Fruit fly (Drosophila melanogaster): ENCODE data around the gene Jhbp6.
"Not testable (repeated sequence)": the region's sequence is repeated elsewhere in the genome, so short reads cannot be mapped to it uniquely, and the experiment has no call there.

The Jhbp6 gene

DNA sequence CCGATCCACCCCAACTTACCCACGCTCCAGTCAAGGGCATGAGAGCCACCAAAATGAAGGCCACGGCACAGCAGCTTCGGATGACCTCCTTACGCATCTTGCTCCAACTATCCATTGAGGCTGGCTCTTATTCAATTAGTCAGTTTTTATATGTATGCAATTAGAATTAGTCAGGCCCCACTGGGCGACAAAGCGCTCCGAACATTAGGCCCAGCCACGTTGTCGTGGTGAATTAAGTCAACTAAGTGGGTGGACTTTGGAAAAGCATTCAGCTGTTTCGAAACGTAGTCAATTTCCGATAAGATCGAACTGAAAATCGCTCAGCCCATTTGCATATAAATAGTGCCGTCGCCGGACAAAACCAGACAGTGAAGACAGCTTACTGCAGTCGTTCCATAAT lies 17.2 kb downstream of the Jhbp6 start, which contains the start of the genes CG14455 and CG14456:
Gene CG14455 (minus strand): TSS at position 101 of the 400 bp plus-strand sequence.
Gene CG14456 (plus strand): TSS at position 236 of the 400 bp plus-strand sequence.
- TF ChIP-seq usp (GFP tag; optimal IDR thresholded peaks at IDR 0.05): no peak
- TF ChIP-seq pan (optimal IDR thresholded peaks at IDR 0.05): no peak
- no peak for TF ChIP-seq foxo (GFP tag; optimal IDR thresholded peaks at IDR 0.05)

- not testable (repeated sequence) for TF ChIP-seq br (GFP tag; optimal IDR thresholded peaks at IDR 0.05); dsf (GFP tag; optimal IDR thresholded peaks at IDR 0.05; ENCODE audit: borderline replicate concordance); woc (GFP tag; optimal IDR thresholded peaks at IDR 0.05)
Measured at dm6 chr3L:22692428-22692827, 22.7 kb downstream of the Jhbp6 start, which contains the start of gene CG14454. CG14454 (minus strand) TSS chr3L:22692528.

DNA sequence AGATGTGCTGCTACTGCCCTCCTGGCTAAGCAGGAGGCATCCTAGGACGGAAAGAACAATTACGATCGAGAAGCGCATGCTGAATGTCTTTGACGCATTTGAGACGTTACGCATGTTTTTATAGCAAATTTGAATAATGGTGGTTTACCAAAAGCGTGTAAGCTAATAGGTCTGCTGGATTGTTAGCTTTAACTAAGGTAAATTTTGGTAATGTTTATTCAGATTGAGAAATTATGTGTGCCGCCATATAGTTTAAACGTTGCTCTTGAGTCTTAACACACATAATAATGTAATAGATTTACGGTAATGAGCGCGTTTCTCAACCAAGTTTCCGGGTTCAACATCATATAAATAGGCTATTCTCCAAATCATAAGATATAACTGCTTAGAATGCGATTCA lies 24.0 kb downstream of the Jhbp6 start, which contains the start of the genes CG12546 and CG14453:
Gene CG12546 (minus strand): TSS at position 101 of the 400 bp plus-strand sequence.
Gene CG14453 (plus strand): TSS at position 372 of the 400 bp plus-strand sequence.
- TF ChIP-seq fru (GFP tag; optimal IDR thresholded peaks at IDR 0.05) (no peak), Hr78 (GFP tag; optimal IDR thresholded peaks at IDR 0.05) (no peak), usp (GFP tag; optimal IDR thresholded peaks at IDR 0.05) (no peak), foxo (GFP tag; optimal IDR thresholded peaks at IDR 0.05) (no peak), dl (GFP tag; optimal IDR thresholded peaks at IDR 0.05; ENCODE audit: insufficient read depth in 1 of 2, partially characterized antibody in 2 of 2) (no peak), GATAd (GFP tag; optimal IDR thresholded peaks at IDR 0.05) (no peak), brk (GFP tag; optimal IDR thresholded peaks at IDR 0.05) (no peak), dsf (GFP tag; optimal IDR thresholded peaks at IDR 0.05; ENCODE audit: borderline replicate concordance) (no peak)

DNA sequence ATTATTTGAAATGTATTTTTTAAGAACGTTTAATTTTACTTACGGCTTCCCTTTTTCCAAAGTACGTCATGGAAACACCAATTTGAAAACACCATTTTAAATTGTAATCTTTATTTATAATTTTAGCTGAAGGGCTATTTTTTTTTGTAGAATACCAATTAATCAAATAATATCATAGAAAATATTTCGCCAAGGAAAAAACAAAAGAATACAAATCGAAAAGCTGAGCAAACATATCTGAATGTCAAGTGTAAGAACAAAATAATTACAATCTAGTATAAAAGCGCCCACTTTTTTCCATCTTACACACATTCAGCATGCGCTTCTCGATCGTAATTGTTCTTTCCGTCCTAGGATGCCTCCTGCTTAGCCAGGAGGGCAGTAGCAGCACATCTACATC lies 25.9 kb downstream of the Jhbp6 start, which contains the start of gene CG14452:
Gene CG14452 (plus strand): TSS at position 301 of the 400 bp plus-strand sequence.
- TF ChIP-seq br (GFP tag; optimal IDR thresholded peaks at IDR 0.05) (no peak), CrebA (GFP tag; optimal IDR thresholded peaks at IDR 0.05; ENCODE audit: borderline replicate concordance) (no peak), Vsx2 (GFP tag; optimal IDR thresholded peaks at IDR 0.05; ENCODE audit: partially characterized antibody) (no peak), GATAd (GFP tag; optimal IDR thresholded peaks at IDR 0.05) (no peak), OdsH (GFP tag; optimal IDR thresholded peaks at IDR 0.05) (no peak), sage (GFP tag; optimal IDR thresholded peaks at IDR 0.05) (no peak), Rel (GFP tag; optimal IDR thresholded peaks at IDR 0.05) (no peak), Rel (tag; optimal IDR thresholded peaks at IDR 0.05) (no peak), rgr (GFP tag; optimal IDR thresholded peaks at IDR 0.05) (no peak), tai (GFP tag; optimal IDR thresholded peaks at IDR 0.05) (no peak), Hr78 (GFP tag; optimal IDR thresholded peaks at IDR 0.05) (no peak), Jra (GFP tag; optimal IDR thresholded peaks at IDR 0.05) (no peak)

dm6 chr3L:22696930-22697329 lies 27.2 kb downstream of the Jhbp6 start, which contains the start of gene CG32453:
CG32453 (plus strand) TSS chr3L:22697230.
- not testable (repeated sequence) for TF ChIP-seq Hr78 (GFP tag; optimal IDR thresholded peaks at IDR 0.05); Vsx2 (GFP tag; optimal IDR thresholded peaks at IDR 0.05; ENCODE audit: partially characterized antibody); h (GFP tag; optimal IDR thresholded peaks at IDR 0.05)

dm6 chr3L:22699133-22699532 lies 29.4 kb downstream of the Jhbp6 start, which contains the start of gene CG45116:
CG45116 (plus strand) TSS chr3L:22699433.
- TF ChIP-seq Myc (optimal IDR thresholded peaks at IDR 0.05) (no peak), CrebA (GFP tag; optimal IDR thresholded peaks at IDR 0.05; ENCODE audit: borderline replicate concordance) (no peak), Sp1 (GFP tag; optimal IDR thresholded peaks at IDR 0.05) (no peak), dmrt93B (GFP tag; optimal IDR thresholded peaks at IDR 0.05) (no peak), OdsH (GFP tag; optimal IDR thresholded peaks at IDR 0.05) (no peak), GATAd (GFP tag; optimal IDR thresholded peaks at IDR 0.05) (no peak), sage (GFP tag; optimal IDR thresholded peaks at IDR 0.05) (no peak), usp (GFP tag; optimal IDR thresholded peaks at IDR 0.05) (no peak), HLH106 (tag; optimal IDR thresholded peaks at IDR 0.05) (no peak), CG9705 (GFP tag; optimal IDR thresholded peaks at IDR 0.05) (no peak), Dif (GFP tag; optimal IDR thresholded peaks at IDR 0.05; ENCODE audit: partially characterized antibody) (no peak), dsf (GFP tag; optimal IDR thresholded peaks at IDR 0.05; ENCODE audit: borderline replicate concordance) (no peak), Abd-B (GFP tag; optimal IDR thresholded peaks at IDR 0.05) (no peak), jim (GFP tag; optimal IDR thresholded peaks at IDR 0.05) (no peak), tai (GFP tag; optimal IDR thresholded peaks at IDR 0.05) (no peak), N (GFP tag; optimal IDR thresholded peaks at IDR 0.05) (no peak)
